Worm (Caenorhabditis elegans): ENCODE results near the gene cyn-2.

DNA sequence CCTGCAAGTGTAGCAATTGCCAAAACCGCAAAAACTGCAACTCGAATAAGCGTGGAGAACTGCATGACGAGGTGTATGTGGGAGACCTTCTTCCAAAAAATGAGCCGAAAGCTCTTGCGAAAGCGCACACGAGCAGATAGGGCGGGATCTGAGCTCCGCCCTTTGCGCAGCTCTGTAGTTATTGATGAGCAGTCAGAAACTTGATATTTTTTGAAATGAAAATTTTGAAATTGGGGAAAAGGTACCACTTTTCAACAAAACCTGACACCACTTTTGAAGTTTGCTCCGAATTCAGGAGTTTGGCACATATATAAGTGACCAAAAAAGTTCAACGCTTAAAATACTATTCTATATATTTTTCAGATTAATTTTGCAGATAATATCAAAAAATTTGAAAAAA is 24.7 kb upstream of the cyn-2 start, which contains the start of gene flp-15:
- TF ChIP-seq nhr-237 (tag; optimal IDR thresholded peaks at IDR 0.05), result no peak
- TF ChIP-seq nhr-76 (tag; optimal IDR thresholded peaks at IDR 0.05), result no peak
- no peak for TF ChIP-seq zip-8 (tag; optimal IDR thresholded peaks at IDR 0.05)
- TF ChIP-seq bed-3 (GFP tag; optimal IDR thresholded peaks at IDR 0.05), result no peak
- no peak for TF ChIP-seq snpc-4 (tag; optimal IDR thresholded peaks at IDR 0.05)
- TF ChIP-seq nhr-28 (tag; optimal IDR thresholded peaks at IDR 0.05), result no peak
- TF ChIP-seq mep-1 (tag; optimal IDR thresholded peaks at IDR 0.05), result no peak
